Fruit fly (Drosophila melanogaster) whole organism, adult: ENCODE results near the gene CG44815.

ENCODE experiments used
- CG5204 ChIP-seq: fragments of 200-800 bp; sonication (Bioruptor generic); optimal IDR thresholded peaks from 2 replicates; lab custom pipeline; 2016; ENCODE audit warnings: missing biosample characterization, missing genetic modification characterization
- CG7045 ChIP-seq: fragments of 200-800 bp; sonication (Bioruptor generic); optimal IDR thresholded peaks from 2 replicates; lab custom pipeline; 2017; ENCODE audit warnings: missing biosample characterization, mild to moderate bottlenecking, missing genetic modification characterization
- Crg-1 ChIP-seq: fragments of 200-800 bp; sonication (Bioruptor generic); optimal IDR thresholded peaks from 2 replicates; lab custom pipeline; 2016; ENCODE audit warnings: missing biosample characterization, missing genetic modification characterization
- kay ChIP-seq: fragments of 200-800 bp; sonication (Bioruptor generic); peaks from one replicate; lab custom pipeline; 2016; ENCODE audit warnings: missing biosample characterization, missing genetic modification characterization, borderline replicate concordance

DNA sequence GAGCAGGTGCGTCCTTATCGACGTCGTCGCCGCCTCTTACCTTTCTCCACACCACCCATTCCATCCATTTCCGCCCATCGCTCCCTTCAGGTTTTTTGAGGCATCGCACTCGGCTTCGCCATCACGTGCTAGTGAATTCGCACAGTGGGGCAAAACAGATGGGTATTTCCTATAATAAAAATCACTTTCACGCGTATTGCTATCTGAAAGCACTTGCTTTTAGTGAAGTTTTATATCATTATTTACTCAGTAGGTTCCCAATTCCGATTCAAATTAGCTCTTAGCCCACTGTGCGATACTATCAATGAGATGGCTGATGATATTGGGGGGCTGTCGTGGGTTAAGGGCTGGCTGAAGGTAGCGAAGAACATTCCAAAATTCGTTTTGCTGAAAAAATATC, 30.0 kb downstream of the CG44815 start:
- TF ChIP-seq CG5204 (GFP tag; lab: Kevin White, UChicago): no peak
- no peak for TF ChIP-seq CG7045
- TF ChIP-seq kay (GFP tag; lab: Kevin White, UChicago): no peak
- no peak for TF ChIP-seq Crg-1 (GFP tag; lab: Kevin White, UChicago)
